Worm (Caenorhabditis elegans): ENCODE results near the gene F23H12.10.

Gene F23H12.10

DNA sequence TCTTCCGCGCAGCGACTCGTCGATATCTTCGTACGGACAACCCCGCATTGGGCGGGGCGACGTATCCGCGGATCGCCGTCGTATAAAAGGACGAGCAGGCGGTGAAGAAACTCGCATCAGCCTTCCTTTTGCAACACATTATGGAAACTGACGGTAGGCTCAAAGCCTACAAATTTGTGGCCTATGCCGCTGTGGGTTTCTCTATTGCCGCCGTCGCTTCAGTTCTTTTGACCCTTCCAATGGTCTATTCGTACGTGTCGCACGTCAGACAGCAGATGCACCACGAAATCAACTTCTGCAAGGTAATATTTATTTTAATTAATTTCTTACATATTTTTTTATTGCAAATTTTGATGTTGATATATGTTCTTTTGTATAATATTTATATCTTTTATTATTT lies 21.2 kb downstream of the F23H12.10 start:
- TF ChIP-seq tbx-37 (GFP tag; conservative IDR thresholded peaks at IDR 0.05), result no peak
- no peak for TF ChIP-seq tbx-11 (GFP tag; IDR thresholded peaks at IDR 0.05)
- TF ChIP-seq ets-7 (tag; optimal IDR thresholded peaks at IDR 0.05), result no peak
- peak; percentile 8 for TF ChIP-seq ama-1 (optimal IDR thresholded peaks at IDR 0.05)
- TF ChIP-seq tra-4 (tag; optimal IDR thresholded peaks at IDR 0.05), result no peak
- no peak for TF ChIP-seq F13C5.2 (tag; optimal IDR thresholded peaks at IDR 0.05)

DNA sequence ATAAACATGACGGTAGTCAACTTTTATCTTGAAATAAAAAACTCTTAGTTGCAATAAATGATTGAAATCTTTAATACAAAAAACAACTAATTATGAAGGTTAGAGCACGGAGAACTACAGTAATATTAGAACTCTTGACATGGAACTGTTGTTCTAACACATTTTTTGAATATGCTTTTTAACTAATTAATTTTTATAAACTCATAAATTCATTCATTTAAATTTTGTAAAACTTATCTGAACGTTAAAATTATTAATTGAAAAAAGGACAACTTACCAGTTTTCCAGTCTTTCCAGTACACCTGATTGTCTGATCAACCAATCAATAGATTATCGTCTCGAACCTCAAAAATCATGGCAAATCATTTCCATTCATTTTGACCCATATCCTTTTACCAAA lies 21.6 kb downstream of the F23H12.10 start, which contains the start of gene sqt-3:
Gene sqt-3 (plus strand): TSS at position 301 of the 400 bp plus-strand sequence.
- no peak for TF ChIP-seq hmbx-1 (tag; optimal IDR thresholded peaks at IDR 0.05)
- TF ChIP-seq ets-7 (tag; optimal IDR thresholded peaks at IDR 0.05), result no peak
- TF ChIP-seq pes-1 (GFP tag; IDR thresholded peaks at IDR 0.05), result no peak
- no peak for TF ChIP-seq aly-1 (tag; optimal IDR thresholded peaks at IDR 0.05)
- no peak for TF ChIP-seq tra-4 (tag; optimal IDR thresholded peaks at IDR 0.05)
- TF ChIP-seq hmg-4 (GFP tag; optimal IDR thresholded peaks at IDR 0.05), result no peak
- no peak for TF ChIP-seq scrt-1 (GFP tag; IDR thresholded peaks at IDR 0.05)
- no peak for TF ChIP-seq ama-1 (optimal IDR thresholded peaks at IDR 0.05)
- no peak for TF ChIP-seq B0310.2 (tag; optimal IDR thresholded peaks at IDR 0.05)
- no peak for TF ChIP-seq tbx-11 (GFP tag; IDR thresholded peaks at IDR 0.05)
- TF ChIP-seq ceh-13 (GFP tag; optimal IDR thresholded peaks at IDR 0.05), result no peak
- no peak for TF ChIP-seq tbx-37 (GFP tag; conservative IDR thresholded peaks at IDR 0.05)
- no peak for TF ChIP-seq hnd-1 (tag; optimal IDR thresholded peaks at IDR 0.05)
- no peak for TF ChIP-seq F13C5.2 (tag; optimal IDR thresholded peaks at IDR 0.05)

DNA sequence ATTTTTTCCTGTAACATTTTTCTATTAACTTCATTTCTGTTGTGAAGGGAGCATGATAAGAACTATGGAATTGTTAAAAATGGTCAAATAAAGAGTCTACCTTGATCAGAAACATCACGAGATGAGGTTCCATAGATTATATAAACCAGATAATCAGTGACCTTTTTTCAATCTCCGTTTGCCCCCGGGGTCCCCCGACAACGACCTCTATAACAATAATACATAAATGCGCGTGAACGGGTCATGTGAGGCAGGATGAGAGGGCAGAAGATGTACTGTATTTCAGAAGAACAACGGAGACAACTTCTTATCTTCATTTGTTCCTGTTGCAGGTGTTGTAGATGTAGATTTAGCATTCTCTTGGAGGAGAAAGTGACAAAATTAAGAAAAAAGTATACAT lies 22.2 kb downstream of the F23H12.10 start:
- TF ChIP-seq scrt-1 (GFP tag; IDR thresholded peaks at IDR 0.05) (no peak), aly-1 (tag; optimal IDR thresholded peaks at IDR 0.05) (no peak), F13C5.2 (tag; optimal IDR thresholded peaks at IDR 0.05) (no peak), sea-1 (GFP tag; conservative IDR thresholded peaks at IDR 0.05) (no peak), flt-1 (GFP tag; IDR thresholded peaks at IDR 0.05) (no peak), tra-4 (tag; optimal IDR thresholded peaks at IDR 0.05) (no peak), hnd-1 (tag; optimal IDR thresholded peaks at IDR 0.05) (no peak), pes-1 (GFP tag; IDR thresholded peaks at IDR 0.05) (no peak), tbx-37 (GFP tag; conservative IDR thresholded peaks at IDR 0.05) (no peak), ama-1 (optimal IDR thresholded peaks at IDR 0.05) (no peak), B0310.2 (tag; optimal IDR thresholded peaks at IDR 0.05) (no peak)

DNA sequence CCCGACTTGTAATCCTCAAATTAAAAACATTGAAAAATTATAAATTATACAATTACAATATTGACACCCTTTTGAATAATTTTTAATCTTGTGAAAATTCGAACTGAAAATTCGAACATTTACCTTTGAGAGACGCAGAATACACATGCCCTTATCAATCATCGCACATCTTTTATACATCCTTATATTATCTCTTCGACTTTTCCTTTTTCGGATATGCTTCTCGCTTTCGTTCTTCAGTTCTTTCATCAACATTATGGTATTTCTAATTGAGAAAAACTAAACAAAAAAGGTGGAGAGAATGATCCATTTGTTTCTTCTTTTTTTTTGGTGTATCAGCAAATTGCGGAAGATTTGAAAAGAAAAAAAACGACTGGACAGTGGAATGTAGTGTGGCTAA lies 24.7 kb downstream of the F23H12.10 start:
- TF ChIP-seq tra-4 (tag; optimal IDR thresholded peaks at IDR 0.05) (no peak), hmg-4 (GFP tag; optimal IDR thresholded peaks at IDR 0.05) (no peak), pes-1 (GFP tag; IDR thresholded peaks at IDR 0.05) (no peak), scrt-1 (GFP tag; IDR thresholded peaks at IDR 0.05) (no peak)

DNA sequence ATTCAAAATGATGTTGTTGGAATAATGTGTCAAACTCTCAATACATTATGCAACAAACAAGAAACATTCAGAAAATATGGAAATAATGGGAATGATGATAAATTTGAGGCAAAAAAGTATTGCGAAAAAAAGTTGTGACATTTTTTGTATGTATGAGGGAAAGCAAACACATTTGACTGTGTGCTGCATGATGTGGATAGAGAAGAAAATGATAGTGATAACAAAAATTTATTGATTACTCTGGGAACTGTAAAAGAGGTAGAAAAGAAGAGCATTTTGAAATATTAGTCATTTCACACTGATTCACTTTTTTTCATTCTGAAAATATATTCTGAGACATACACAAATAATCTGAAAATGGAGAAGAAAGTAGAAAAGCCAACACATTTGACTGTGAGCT lies 26.2 kb downstream of the F23H12.10 start:
- TF ChIP-seq ama-1 (optimal IDR thresholded peaks at IDR 0.05) (no peak), tra-4 (tag; optimal IDR thresholded peaks at IDR 0.05) (no peak), sea-1 (GFP tag; conservative IDR thresholded peaks at IDR 0.05) (no peak), ceh-13 (GFP tag; optimal IDR thresholded peaks at IDR 0.05) (no peak), tbx-11 (GFP tag; IDR thresholded peaks at IDR 0.05) (no peak), aly-1 (tag; optimal IDR thresholded peaks at IDR 0.05) (no peak), ceh-36 (tag; optimal IDR thresholded peaks at IDR 0.05) (no peak), flt-1 (GFP tag; IDR thresholded peaks at IDR 0.05) (no peak), hnd-1 (tag; optimal IDR thresholded peaks at IDR 0.05) (no peak), pes-1 (GFP tag; IDR thresholded peaks at IDR 0.05) (no peak), ets-7 (tag; optimal IDR thresholded peaks at IDR 0.05) (no peak), scrt-1 (GFP tag; IDR thresholded peaks at IDR 0.05) (no peak), B0310.2 (tag; optimal IDR thresholded peaks at IDR 0.05) (no peak), tbx-37 (GFP tag; conservative IDR thresholded peaks at IDR 0.05) (no peak), F13C5.2 (tag; optimal IDR thresholded peaks at IDR 0.05) (no peak), hmg-4 (GFP tag; optimal IDR thresholded peaks at IDR 0.05) (no peak), hmbx-1 (tag; optimal IDR thresholded peaks at IDR 0.05) (no peak)

DNA sequence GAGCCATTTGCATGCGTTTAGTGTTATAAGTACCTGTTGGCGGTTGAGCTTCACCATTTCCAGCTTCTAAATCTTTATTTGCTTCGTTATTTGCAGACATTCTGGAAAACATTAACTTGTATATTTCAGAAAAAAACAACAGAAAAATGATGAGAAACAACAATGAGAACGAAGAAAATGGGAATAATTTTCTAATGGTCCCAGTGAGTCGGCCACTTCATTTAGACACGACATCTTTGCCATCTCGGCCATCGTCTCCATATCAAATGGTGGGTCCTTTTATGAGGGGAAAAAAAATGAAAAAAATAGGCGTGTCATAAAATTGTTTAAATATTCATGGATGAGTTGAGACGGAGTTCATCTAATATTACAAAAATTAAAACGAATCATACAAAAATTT lies 28.3 kb downstream of the F23H12.10 start, which contains the start of gene snb-2:
Gene snb-2 (minus strand): TSS at position 101 of the 400 bp plus-strand sequence.
- no peak for TF ChIP-seq pes-1 (GFP tag; IDR thresholded peaks at IDR 0.05)
- no peak for TF ChIP-seq hmg-4 (GFP tag; optimal IDR thresholded peaks at IDR 0.05)
- TF ChIP-seq ceh-13 (GFP tag; optimal IDR thresholded peaks at IDR 0.05), result no peak
- no peak for TF ChIP-seq F13C5.2 (tag; optimal IDR thresholded peaks at IDR 0.05)
- no peak for TF ChIP-seq aly-1 (tag; optimal IDR thresholded peaks at IDR 0.05)
- TF ChIP-seq ceh-36 (tag; optimal IDR thresholded peaks at IDR 0.05), result no peak
- no peak for TF ChIP-seq tbx-11 (GFP tag; IDR thresholded peaks at IDR 0.05)
- no peak for TF ChIP-seq sea-1 (GFP tag; conservative IDR thresholded peaks at IDR 0.05)
- TF ChIP-seq B0310.2 (tag; optimal IDR thresholded peaks at IDR 0.05), result no peak
- TF ChIP-seq tra-4 (tag; optimal IDR thresholded peaks at IDR 0.05), result no peak
- TF ChIP-seq tbx-37 (GFP tag; conservative IDR thresholded peaks at IDR 0.05), result no peak
- no peak for TF ChIP-seq hmbx-1 (tag; optimal IDR thresholded peaks at IDR 0.05)
- TF ChIP-seq ets-7 (tag; optimal IDR thresholded peaks at IDR 0.05), result no peak
- no peak for TF ChIP-seq flt-1 (GFP tag; IDR thresholded peaks at IDR 0.05)
- TF ChIP-seq scrt-1 (GFP tag; IDR thresholded peaks at IDR 0.05), result no peak

DNA sequence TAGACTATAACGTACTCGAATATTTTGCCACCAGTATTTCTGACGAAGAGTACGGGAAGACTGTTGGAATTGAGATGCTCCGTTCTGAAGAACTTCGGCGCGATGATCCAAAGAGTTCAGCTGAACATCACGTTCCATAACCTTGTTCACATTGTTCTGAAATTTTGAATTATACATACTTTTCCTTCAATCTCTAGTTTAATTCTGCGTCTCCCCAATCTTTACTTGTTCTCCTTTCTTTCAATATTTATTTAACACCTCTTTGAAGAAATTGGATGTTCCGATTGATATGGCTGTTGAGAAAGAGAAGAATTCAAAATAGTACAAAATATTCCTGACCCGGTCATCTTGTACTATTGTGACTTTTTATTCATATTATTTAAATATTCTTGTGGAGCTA lies 29.2 kb downstream of the F23H12.10 start, which contains the start of gene F23H12.3:
Gene F23H12.3 (plus strand): TSS at position 301 of the 400 bp plus-strand sequence.
- no peak for TF ChIP-seq ets-7 (tag; optimal IDR thresholded peaks at IDR 0.05)
- no peak for TF ChIP-seq B0310.2 (tag; optimal IDR thresholded peaks at IDR 0.05)
- no peak for TF ChIP-seq ama-1 (optimal IDR thresholded peaks at IDR 0.05)
- no peak for TF ChIP-seq flt-1 (GFP tag; IDR thresholded peaks at IDR 0.05)
- TF ChIP-seq hnd-1 (tag; optimal IDR thresholded peaks at IDR 0.05), result no peak
- TF ChIP-seq pes-1 (GFP tag; IDR thresholded peaks at IDR 0.05), result no peak
- no peak for TF ChIP-seq F13C5.2 (tag; optimal IDR thresholded peaks at IDR 0.05)
- TF ChIP-seq tbx-11 (GFP tag; IDR thresholded peaks at IDR 0.05), result no peak
- TF ChIP-seq tra-4 (tag; optimal IDR thresholded peaks at IDR 0.05), result no peak
- no peak for TF ChIP-seq hmg-4 (GFP tag; optimal IDR thresholded peaks at IDR 0.05)
- TF ChIP-seq tbx-37 (GFP tag; conservative IDR thresholded peaks at IDR 0.05), result no peak

All from whole organism, early embryonic.